Fruit fly (Drosophila melanogaster) Kc167 (cell line): Measurements from ENCODE around the gene Brr2.

Source experiments
- Myc ChIP-seq: fragments of >200 bp; optimal IDR thresholded peaks from 2 replicates; lab custom pipeline; 2017; ENCODE audit warnings: missing external identifiers
- Sin3A ChIP-seq: fragments of >200 bp; optimal IDR thresholded peaks from 2 replicates; lab custom pipeline; 2018; ENCODE audit warnings: missing external identifiers
- h ChIP-seq: fragments of >200 bp; optimal IDR thresholded peaks from 3 replicates; lab custom pipeline; 2018; ENCODE audit warnings: missing external identifiers
- insv ChIP-seq: fragments of >200 bp; optimal IDR thresholded peaks from 3 replicates; lab custom pipeline; 2018; ENCODE audit warnings: missing external identifiers
- psq ChIP-seq: fragments of >200 bp; optimal IDR thresholded peaks from 2 replicates; lab custom pipeline; 2017; ENCODE audit warnings: missing external identifiers
- ttk ChIP-seq: sonication (Bioruptor generic); optimal IDR thresholded peaks from 2 replicates; lab custom pipeline; 2017; ENCODE audit warnings: missing external identifiers

The Brr2 gene

dm6 chr3L:15978224-15978623 lies 10.6 kb upstream of the Brr2 start, which contains the start of gene CG17028:
TSS of gene CG17028 (plus strand) at chr3L:15978524.
- TF ChIP-seq Sin3A (lab: Kevin White, UChicago) = no peak
- TF ChIP-seq ttk (lab: Kevin White, UChicago) = no peak
- no peak for TF ChIP-seq h (lab: Kevin White, UChicago)
- TF ChIP-seq Myc (lab: Kevin White, UChicago) = no peak
- TF ChIP-seq insv (lab: Kevin White, UChicago) = no peak
- TF ChIP-seq psq = no peak

- TF ChIP-seq ttk (lab: Kevin White, UChicago) = no peak
- TF ChIP-seq psq = no peak
- no peak for TF ChIP-seq insv (lab: Kevin White, UChicago)
- no peak for TF ChIP-seq h (lab: Kevin White, UChicago)
- TF ChIP-seq Myc (lab: Kevin White, UChicago) = no peak
- TF ChIP-seq Sin3A (lab: Kevin White, UChicago) = no peak
Measured at dm6 chr3L:15977565-15977964, 9.9 kb upstream of the Brr2 start.

- TF ChIP-seq psq = no peak
- TF ChIP-seq Sin3A (lab: Kevin White, UChicago) = no peak
- TF ChIP-seq Myc (lab: Kevin White, UChicago) = no peak
- TF ChIP-seq insv (lab: Kevin White, UChicago) = no peak
- TF ChIP-seq ttk (lab: Kevin White, UChicago) = no peak
- TF ChIP-seq h (lab: Kevin White, UChicago) = no peak
Measured at dm6 chr3L:15976758-15977157, 9.1 kb upstream of the Brr2 start, which contains the start of gene CG17029. TSS of gene CG17029 (plus strand) at chr3L:15976870.

dm6 chr3L:15975068-15975467 lies 7.4 kb upstream of the Brr2 start, which contains the start of gene CG17026:
TSS of gene CG17026 (plus strand) at chr3L:15975368.
- no peak for TF ChIP-seq Sin3A (lab: Kevin White, UChicago)
- TF ChIP-seq Myc (lab: Kevin White, UChicago) = no peak
- no peak for TF ChIP-seq h (lab: Kevin White, UChicago)
- TF ChIP-seq insv (lab: Kevin White, UChicago) = no peak

dm6 chr3L:15974166-15974565 lies 6.5 kb upstream of the Brr2 start:
- TF ChIP-seq h (lab: Kevin White, UChicago) (no peak), Sin3A (lab: Kevin White, UChicago) (no peak), psq (no peak), Myc (lab: Kevin White, UChicago) (no peak), insv (lab: Kevin White, UChicago) (no peak), ttk (lab: Kevin White, UChicago) (no peak)

dm6 chr3L:15968686-15969085 lies 1.0 kb upstream of the Brr2 start:
- no peak for TF ChIP-seq psq
- TF ChIP-seq Sin3A (lab: Kevin White, UChicago) = no peak
- no peak for TF ChIP-seq Myc (lab: Kevin White, UChicago)
- TF ChIP-seq insv (lab: Kevin White, UChicago) = no peak

dm6 chr3L:15958612-15959315 lies 8.9 kb downstream of the Brr2 start, which contains the start of gene CG17032:
TSS of gene CG17032 (plus strand) at chr3L:15958843.
- TF ChIP-seq ttk (lab: Kevin White, UChicago) (no peak), h (lab: Kevin White, UChicago) (no peak), psq (no peak), insv (lab: Kevin White, UChicago) (no peak), Myc (lab: Kevin White, UChicago) (no peak), Sin3A (lab: Kevin White, UChicago) (no peak)

dm6 chr3L:15956448-15957010 lies 11.1 kb downstream of the Brr2 start, which contains the start of gene elgi:
TSS of gene elgi (plus strand) at chr3L:15956550.
- TF ChIP-seq ttk (lab: Kevin White, UChicago) (no peak), Sin3A (lab: Kevin White, UChicago) (no peak), insv (lab: Kevin White, UChicago) (no peak), h (lab: Kevin White, UChicago) (no peak), Myc (lab: Kevin White, UChicago) (no peak), psq (no peak)

dm6 chr3L:15954784-15955427 lies 12.8 kb downstream of the Brr2 start, which contains the start of the genes Pka-C3 and GXIVsPLA2:
TSS of gene Pka-C3 (minus strand) at chr3L:15954797.
TSS of gene GXIVsPLA2 (plus strand) at chr3L:15955096.
- TF ChIP-seq ttk (lab: Kevin White, UChicago) (no peak), insv (lab: Kevin White, UChicago) (no peak), Myc (lab: Kevin White, UChicago) (no peak), Sin3A (lab: Kevin White, UChicago) (no peak), psq (no peak), h (lab: Kevin White, UChicago) (no peak)

dm6 chr3L:15953892-15954291 lies 13.8 kb downstream of the Brr2 start:
- TF ChIP-seq psq (no peak), ttk (lab: Kevin White, UChicago) (no peak), h (lab: Kevin White, UChicago) (no peak), Myc (lab: Kevin White, UChicago) (no peak), insv (lab: Kevin White, UChicago) (no peak), Sin3A (lab: Kevin White, UChicago) (no peak)

dm6 chr3L:15952909-15953308 lies 14.8 kb downstream of the Brr2 start:
- TF ChIP-seq ttk (lab: Kevin White, UChicago) = no peak
- no peak for TF ChIP-seq h (lab: Kevin White, UChicago)
- TF ChIP-seq Myc (lab: Kevin White, UChicago) = no peak
- TF ChIP-seq Sin3A (lab: Kevin White, UChicago) = no peak
- no peak for TF ChIP-seq psq
- no peak for TF ChIP-seq insv (lab: Kevin White, UChicago)
